Worm (Caenorhabditis elegans): ENCODE measurements around the gene F18A11.2.

ce11 chrII:13029290-13030050 is 2.0 kb upstream of the F18A11.2 start:
- no peak for TF ChIP-seq ZK546.5 (tag; optimal IDR thresholded peaks at IDR 0.05)
- no peak for TF ChIP-seq mdl-1 (tag; optimal IDR thresholded peaks at IDR 0.05)
- no peak for TF ChIP-seq ces-1 (GFP tag; optimal IDR thresholded peaks at IDR 0.05)

All from whole organism, L4 larva.